Fruit fly (Drosophila melanogaster): ENCODE data around the gene Sap130.

- no peak for TF ChIP-seq CG8301 (tag; optimal IDR thresholded peaks at IDR 0.05)
- TF ChIP-seq Ets98B (GFP tag; IDR thresholded peaks at IDR 0.05) = no peak
- no peak for TF ChIP-seq CG8159 (tag; optimal IDR thresholded peaks at IDR 0.05)
- TF ChIP-seq Snoo (tag; optimal IDR thresholded peaks at IDR 0.05) = no peak
- TF ChIP-seq CG12605 (GFP tag; IDR thresholded peaks at IDR 0.05) = no peak
- no peak for TF ChIP-seq D1 (tag; optimal IDR thresholded peaks at IDR 0.05)
- peak; percentile 74 for TF ChIP-seq EcR (GFP tag; optimal IDR thresholded peaks at IDR 0.05)
- no peak for TF ChIP-seq CG14655 (GFP tag; optimal IDR thresholded peaks at IDR 0.05)
- no peak for TF ChIP-seq CG4496 (GFP tag; IDR thresholded peaks at IDR 0.05)
- TF ChIP-seq rn (GFP tag; IDR thresholded peaks at IDR 0.05) = no peak
- no peak for TF ChIP-seq Pif1A (GFP tag; optimal IDR thresholded peaks at IDR 0.05)
- no peak for TF ChIP-seq CG9948 (tag; optimal IDR thresholded peaks at IDR 0.05)
- TF ChIP-seq CG34367 (tag; optimal IDR thresholded peaks at IDR 0.05) = no peak
- TF ChIP-seq CG10348 (GFP tag; IDR thresholded peaks at IDR 0.05) = no peak
Observed at dm6 chr3L:12800167-12800566, 5.5 kb upstream of the Sap130 start.

Measured in whole organism, pupa.